Worm (Caenorhabditis elegans) whole organism, L1 larva: ENCODE data around the gene zag-1.
A peak's percentile ranks its signal among the peaks of the same experiment; 100 is the strongest.

Experiments
- C04F5.9 ChIP-seq: sonication (generic microtip); optimal IDR thresholded peaks from 2 replicates; lab custom pipeline; 2016; ENCODE audit warnings: missing genetic modification characterization, missing compliant biosample characterization
- C34B4.2 ChIP-seq: sonication (generic microtip); optimal IDR thresholded peaks from 2 replicates; lab custom pipeline; 2017; ENCODE audit warnings: mild to moderate bottlenecking, missing genetic modification characterization, missing compliant biosample characterization
- F16B12.6 ChIP-seq: fragments of 150-350 bp; optimal IDR thresholded peaks from 2 replicates; lab custom pipeline; 2014; ENCODE audit warnings: missing biosample characterization, missing genetic modification characterization
- Y116A8C.19 ChIP-seq: sonication (generic microtip); optimal IDR thresholded peaks from 2 replicates; lab custom pipeline; 2016; ENCODE audit warnings: missing compliant biosample characterization, missing genetic modification characterization, borderline replicate concordance
- alr-1 ChIP-seq: fragments of 200-800 bp; sonication (Bioruptor generic); optimal IDR thresholded peaks from 2 replicates; lab custom pipeline; 2018; ENCODE audit warnings: borderline replicate concordance, mild to moderate bottlenecking, missing genetic modification characterization, missing compliant biosample characterization
- aly-2 ChIP-seq: fragments of 150-350 bp; optimal IDR thresholded peaks from 2 replicates; lab custom pipeline; 2014; ENCODE audit warnings: missing biosample characterization, missing genetic modification characterization
- blmp-1 ChIP-seq: fragments of 150-350 bp; optimal IDR thresholded peaks from 2 replicates; lab custom pipeline; 2014; ENCODE audit warnings: missing biosample characterization, missing genetic modification characterization
- ceh-63 ChIP-seq: fragments of 200-800 bp; sonication (Bioruptor generic); optimal IDR thresholded peaks from 2 replicates; lab custom pipeline; 2018; ENCODE audit warnings: mild to moderate bottlenecking, missing genetic modification characterization, missing compliant biosample characterization
- ceh-8 ChIP-seq: fragments of 200-800 bp; sonication (Bioruptor generic); optimal IDR thresholded peaks from 2 replicates; lab custom pipeline; 2018; ENCODE audit warnings: mild to moderate bottlenecking, missing genetic modification characterization, moderate library complexity, missing compliant biosample characterization
- ceh-90 ChIP-seq: sonication (generic microtip); optimal IDR thresholded peaks from 2 replicates; lab custom pipeline; 2016; ENCODE audit warnings: missing genetic modification characterization, missing compliant biosample characterization
- dpl-1 ChIP-seq, 3 experiments: fragments of 150-350 bp in 2 of 3; sonication (generic microtip) in 1 of 3; optimal IDR thresholded peaks; 2 replicates each; lab custom pipeline; 2014 to 2017; ENCODE audit warnings: missing biosample characterization in 3 of 3, missing genetic modification characterization in 3 of 3, missing genetic modification reagents in 3 of 3
- dsc-1 ChIP-seq: sonication (generic microtip); optimal IDR thresholded peaks from 2 replicates; lab custom pipeline; 2016; ENCODE audit warnings: mild to moderate bottlenecking, missing genetic modification characterization, missing compliant biosample characterization
- efl-1 ChIP-seq, 4 experiments: fragments of 150-350 bp; optimal IDR thresholded peaks in 3 of 4; peaks in 1 of 4; 1 replicate in 1 of 4; 2 replicates in 3 of 4; lab custom pipeline; 2014; ENCODE audit warnings: missing biosample characterization in 2 of 4, missing genetic modification characterization in 2 of 4, missing genetic modification reagents in 2 of 4
- elt-2 ChIP-seq: sonication (generic microtip); optimal IDR thresholded peaks from 2 replicates; lab custom pipeline; 2016; ENCODE audit warnings: missing genetic modification characterization, mild to moderate bottlenecking, inconsistent platforms, missing compliant biosample characterization, missing genetic modification reagents
- elt-3 ChIP-seq, 6 experiments: fragments of 150-350 bp in 1 of 6; sonication (generic microtip); optimal IDR thresholded peaks; 2 replicates each; lab custom pipeline; 2017 to 2018; ENCODE audit warnings: missing biosample characterization in 6 of 6, missing genetic modification characterization in 6 of 6, inconsistent platforms in 1 of 6
- fkh-10 ChIP-seq: sonication (generic microtip); optimal IDR thresholded peaks from 2 replicates; lab custom pipeline; 2017; ENCODE audit warnings: missing biosample characterization, missing genetic modification reagents, missing genetic modification characterization
- fkh-8 ChIP-seq: sonication (generic microtip); optimal IDR thresholded peaks from 2 replicates; lab custom pipeline; 2016; ENCODE audit warnings: mild to moderate bottlenecking, missing genetic modification characterization, missing compliant biosample characterization
- fos-1 ChIP-seq: fragments of 150-350 bp; optimal IDR thresholded peaks from 2 replicates; lab custom pipeline; 2014; ENCODE audit warnings: missing biosample characterization, missing genetic modification characterization
- isw-1 ChIP-seq: fragments of 200-800 bp; sonication (Bioruptor generic); IDR thresholded peaks from 2 replicates; pipeline ENCODE4 v1.3.6; 2022; ENCODE audit warnings: missing genetic modification characterization, missing compliant biosample characterization
- jun-1 ChIP-seq: fragments of 150-350 bp; optimal IDR thresholded peaks from 2 replicates; lab custom pipeline; 2014; ENCODE audit warnings: missing biosample characterization, missing genetic modification reagents, missing genetic modification characterization
- lin-13 ChIP-seq: fragments of 150-350 bp; optimal IDR thresholded peaks from 2 replicates; lab custom pipeline; 2014; ENCODE audit warnings: missing biosample characterization, missing genetic modification reagents, missing genetic modification characterization
- lin-14 ChIP-seq: fragments of 200-800 bp; sonication (Bioruptor generic); optimal IDR thresholded peaks from 2 replicates; lab custom pipeline; 2018; ENCODE audit warnings: mild to moderate bottlenecking, missing genetic modification characterization, moderate library complexity, missing compliant biosample characterization
- lin-39 ChIP-seq: fragments of 150-350 bp; optimal IDR thresholded peaks from 2 replicates; lab custom pipeline; 2014; ENCODE audit warnings: missing biosample characterization, missing genetic modification reagents, missing genetic modification characterization
- lir-3 ChIP-seq: sonication (generic microtip); optimal IDR thresholded peaks from 2 replicates; lab custom pipeline; 2016; ENCODE audit warnings: mild to moderate bottlenecking, missing genetic modification characterization, moderate library complexity, missing compliant biosample characterization; ENCODE audit not compliant: poor library complexity
- lsy-2 ChIP-seq, 2 experiments: fragments of 150-350 bp; optimal IDR thresholded peaks; 2 replicates each; lab custom pipeline; 2014; ENCODE audit warnings: missing biosample characterization in 2 of 2, missing genetic modification characterization in 2 of 2
- mab-9 ChIP-seq: fragments of 200-800 bp; sonication (Bioruptor generic); IDR thresholded peaks from 2 replicates; pipeline ENCODE4 v1.3.6; 2022; ENCODE audit warnings: missing genetic modification reagents, missing genetic modification characterization, missing compliant biosample characterization
- nhr-47 ChIP-seq: sonication (generic microtip); optimal IDR thresholded peaks from 2 replicates; lab custom pipeline; 2016; ENCODE audit warnings: mild to moderate bottlenecking, missing genetic modification characterization, moderate library complexity, missing compliant biosample characterization
- nhr-71 ChIP-seq: sonication (generic microtip); optimal IDR thresholded peaks from 2 replicates; lab custom pipeline; 2016; ENCODE audit warnings: mild to moderate bottlenecking, missing genetic modification characterization, moderate library complexity, missing compliant biosample characterization
- nhr-85 ChIP-seq: sonication (generic microtip); peaks from one replicate; lab custom pipeline; 2016; ENCODE audit warnings: missing genetic modification characterization, inconsistent platforms, missing compliant biosample characterization
- nhr-90 ChIP-seq: sonication (generic microtip); optimal IDR thresholded peaks from 2 replicates; lab custom pipeline; 2016; ENCODE audit warnings: mild to moderate bottlenecking, missing genetic modification characterization, missing compliant biosample characterization; ENCODE audit not compliant: poor library complexity
- pag-3 ChIP-seq: sonication (generic microtip); optimal IDR thresholded peaks from 2 replicates; lab custom pipeline; 2017; ENCODE audit warnings: missing genetic modification characterization, mild to moderate bottlenecking, missing compliant biosample characterization, antibody characterized with exemption, borderline replicate concordance; ENCODE audit not compliant: insufficient read depth
- pax-3 ChIP-seq: fragments of 200-800 bp; sonication (Bioruptor generic); optimal IDR thresholded peaks from 2 replicates; lab custom pipeline; 2018; ENCODE audit warnings: mild to moderate bottlenecking, missing genetic modification characterization, moderate library complexity, missing compliant biosample characterization
- pqm-1 ChIP-seq: sonication (generic microtip); optimal IDR thresholded peaks from 3 replicates; lab custom pipeline; 2017; ENCODE audit warnings: missing biosample characterization, missing genetic modification characterization
- snu-23 ChIP-seq: sonication (generic microtip); optimal IDR thresholded peaks from 2 replicates; lab custom pipeline; 2016; ENCODE audit warnings: missing genetic modification characterization, missing compliant biosample characterization
- sox-4 ChIP-seq: sonication (generic microtip); optimal IDR thresholded peaks from 2 replicates; lab custom pipeline; 2016; ENCODE audit warnings: missing genetic modification characterization, missing compliant biosample characterization
- sptf-1 ChIP-seq: fragments of 150-350 bp; optimal IDR thresholded peaks from 2 replicates; lab custom pipeline; 2014; ENCODE audit warnings: missing biosample characterization, missing genetic modification characterization
- tlp-1 ChIP-seq: fragments of 150-350 bp; optimal IDR thresholded peaks from 2 replicates; lab custom pipeline; 2014; ENCODE audit warnings: missing biosample characterization, missing genetic modification characterization
- unc-130 ChIP-seq: fragments of 150-350 bp; optimal IDR thresholded peaks from 2 replicates; lab custom pipeline; 2017; ENCODE audit warnings: missing biosample characterization, missing genetic modification characterization, inconsistent platforms
- unc-62 ChIP-seq: fragments of 150-350 bp; optimal IDR thresholded peaks from 2 replicates; lab custom pipeline; 2014; ENCODE audit warnings: missing biosample characterization, missing genetic modification reagents, missing genetic modification characterization
- unc-86 ChIP-seq: sonication (generic microtip); optimal IDR thresholded peaks from 2 replicates; lab custom pipeline; 2016; ENCODE audit warnings: missing genetic modification characterization, missing compliant biosample characterization
- unc-98 ChIP-seq: fragments of 200-800 bp; sonication (Bioruptor generic); IDR thresholded peaks from 2 replicates; pipeline ENCODE4 v1.3.6; 2022; ENCODE audit warnings: missing genetic modification characterization, missing compliant biosample characterization
- vab-15 ChIP-seq: sonication (generic microtip); optimal IDR thresholded peaks from 2 replicates; lab custom pipeline; 2017; ENCODE audit warnings: missing genotype, mild to moderate bottlenecking, missing genetic modification characterization, missing compliant biosample characterization
- zag-1 ChIP-seq: fragments of 150-350 bp; optimal IDR thresholded peaks from 2 replicates; lab custom pipeline; 2014; ENCODE audit warnings: missing biosample characterization, missing genetic modification characterization
- zip-4 ChIP-seq: fragments of 200-800 bp; sonication (Bioruptor generic); optimal IDR thresholded peaks from 2 replicates; lab custom pipeline; 2018; ENCODE audit warnings: mild to moderate bottlenecking, missing genetic modification characterization, moderate library complexity, missing compliant biosample characterization
- ztf-11 ChIP-seq, 2 experiments: sonication (generic microtip); optimal IDR thresholded peaks; 2 replicates each; lab custom pipeline; 2016 to 2017; ENCODE audit warnings: missing genetic modification characterization in 2 of 2, missing biosample characterization in 1 of 2, missing compliant biosample characterization in 1 of 2
- ztf-4 ChIP-seq: fragments of 150-350 bp; optimal IDR thresholded peaks from 2 replicates; lab custom pipeline; 2014; ENCODE audit warnings: missing biosample characterization, missing genetic modification characterization

The zag-1 gene

DNA sequence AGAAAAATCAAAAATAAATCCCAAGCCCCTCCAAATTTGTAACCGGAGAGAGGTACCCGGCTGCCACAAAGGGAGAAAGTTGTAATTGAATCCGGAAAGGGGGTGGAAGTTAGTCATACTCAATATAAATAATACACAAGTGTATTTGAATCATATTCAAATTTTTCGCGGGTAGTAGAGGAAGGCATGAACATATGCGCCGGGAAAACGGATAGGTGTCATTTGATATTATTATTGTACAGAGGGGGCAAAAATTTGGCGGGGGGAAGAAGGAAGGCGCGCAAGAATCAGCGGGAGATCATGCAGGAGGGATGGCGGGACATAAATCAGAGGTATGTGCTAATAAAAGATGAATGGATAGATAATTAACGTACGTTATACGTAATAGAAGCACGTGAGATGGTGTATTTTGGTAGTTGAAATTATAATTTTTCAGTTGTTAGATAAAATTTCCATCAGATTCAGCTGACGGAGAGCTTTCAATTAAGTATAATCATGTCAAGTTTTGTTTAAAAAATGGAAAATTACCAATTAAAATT lies 29.0 kb upstream of the zag-1 start, which contains the start of gene F28F9.3:
Gene F28F9.3 (plus strand): TSS at position 301 of the 539 bp plus-strand sequence.
- TF ChIP-seq ztf-11 (tag; optimal IDR thresholded peaks at IDR 0.05; lab: Kevin White, UChicago), result peak in 1 of 2 experiments; percentile 20
- TF ChIP-seq nhr-85 (tag; lab: Kevin White, UChicago), result peak; percentile 76
- TF ChIP-seq vab-15 (tag; lab: Kevin White, UChicago), result peak; percentile 74
- TF ChIP-seq efl-1 (optimal IDR thresholded peaks at IDR 0.05; lab: Kevin White, UChicago), result no peak
- TF ChIP-seq efl-1 (GFP tag; optimal IDR thresholded peaks at IDR 0.05 in 1 of 2; lab: Kevin White, UChicago), result no peak
- TF ChIP-seq snu-23 (GFP tag; lab: Kevin White, UChicago), result peak; percentile 14
- TF ChIP-seq lin-14 (GFP tag; lab: Kevin White, UChicago), result peak; percentile 37
- no peak for TF ChIP-seq sox-4 (tag; lab: Kevin White, UChicago)
- TF ChIP-seq nhr-71 (tag; lab: Kevin White, UChicago), result peak; percentile 1

DNA sequence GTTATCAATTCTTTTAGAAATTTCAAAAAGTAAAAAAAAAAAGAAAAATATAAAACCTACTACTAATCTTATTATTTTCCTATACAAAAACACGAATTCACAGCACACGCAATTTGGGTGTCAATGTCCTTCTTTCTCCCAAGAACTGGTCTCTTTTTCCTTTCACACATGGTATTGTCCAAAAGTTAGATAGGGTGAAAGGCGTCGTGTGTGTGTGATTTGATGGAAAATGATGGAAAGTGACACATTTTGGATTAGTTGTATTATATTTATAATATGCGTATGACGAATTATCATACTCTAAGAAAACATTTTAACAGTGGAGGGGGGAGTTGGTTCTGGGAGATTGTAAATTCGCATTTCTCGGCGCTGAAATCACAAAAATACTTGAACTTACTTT lies 27.9 kb upstream of the zag-1 start:
- TF ChIP-seq elt-2 (tag; lab: Kevin White, UChicago), result no peak
- TF ChIP-seq blmp-1 (tag; lab: Kevin White, UChicago), result peak; percentile 88
- no peak for TF ChIP-seq snu-23 (GFP tag; lab: Kevin White, UChicago)
- TF ChIP-seq elt-3 (tag; optimal IDR thresholded peaks at IDR 0.05; lab: Kevin White, UChicago), result no peak
- no peak for TF ChIP-seq lir-3 (tag; lab: Kevin White, UChicago)
- peak; percentile 44 for TF ChIP-seq nhr-85 (tag; lab: Kevin White, UChicago)
- TF ChIP-seq tlp-1 (tag; lab: Kevin White, UChicago), result no peak
- no peak for TF ChIP-seq ceh-90 (tag; lab: Kevin White, UChicago)
- no peak for TF ChIP-seq vab-15 (tag; lab: Kevin White, UChicago)
- no peak for TF ChIP-seq C04F5.9 (tag; lab: Kevin White, UChicago)
- no peak for TF ChIP-seq jun-1 (tag; lab: Kevin White, UChicago)
- TF ChIP-seq lin-39, result no peak
- TF ChIP-seq nhr-90 (tag; lab: Kevin White, UChicago), result no peak
- no peak for TF ChIP-seq unc-62
- TF ChIP-seq Y116A8C.19 (tag; lab: Kevin White, UChicago), result no peak
- no peak for TF ChIP-seq pag-3 (tag; lab: Kevin White, UChicago)
- TF ChIP-seq ceh-63, result no peak

DNA sequence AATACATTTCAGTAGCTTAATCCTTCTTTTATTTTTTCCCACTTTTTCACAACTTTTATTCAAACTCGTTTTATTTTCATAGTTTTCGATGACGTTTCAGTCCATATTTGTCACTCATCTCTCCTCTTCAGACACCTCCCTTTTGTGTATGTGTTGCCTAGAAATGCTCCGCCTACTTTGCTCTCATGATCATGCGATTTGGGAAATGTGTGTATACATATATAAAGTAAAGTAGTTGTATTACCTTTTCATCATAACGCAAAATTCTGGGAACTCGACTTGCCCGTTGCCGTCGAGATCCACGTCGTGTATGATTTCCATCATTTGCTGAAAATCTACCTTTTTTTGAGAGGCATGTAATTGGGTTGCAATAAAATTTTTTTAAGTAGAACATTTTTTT lies 23.6 kb upstream of the zag-1 start:
- no peak for TF ChIP-seq ztf-11 (tag; optimal IDR thresholded peaks at IDR 0.05; lab: Kevin White, UChicago)
- TF ChIP-seq mab-9 (GFP tag; lab: Robert Waterston, UW), result no peak
- TF ChIP-seq lsy-2 (tag; optimal IDR thresholded peaks at IDR 0.05; lab: Kevin White, UChicago), result no peak
- TF ChIP-seq isw-1 (GFP tag; lab: Robert Waterston, UW), result no peak
- TF ChIP-seq Y116A8C.19 (tag; lab: Kevin White, UChicago), result no peak
- no peak for TF ChIP-seq nhr-90 (tag; lab: Kevin White, UChicago)
- no peak for TF ChIP-seq fos-1 (tag; lab: Kevin White, UChicago)
- TF ChIP-seq nhr-71 (tag; lab: Kevin White, UChicago), result peak; percentile 52
- peak; percentile 58 for TF ChIP-seq dsc-1 (tag; lab: Kevin White, UChicago)
- TF ChIP-seq ceh-8 (GFP tag; lab: Kevin White, UChicago), result no peak
- no peak for TF ChIP-seq pqm-1
- TF ChIP-seq unc-98 (GFP tag; lab: Robert Waterston, UW), result no peak
- no peak for TF ChIP-seq ztf-4 (tag; lab: Kevin White, UChicago)
- TF ChIP-seq sptf-1 (tag; lab: Kevin White, UChicago), result no peak
- TF ChIP-seq dpl-1 (GFP tag; optimal IDR thresholded peaks at IDR 0.05; lab: Kevin White, UChicago), result no peak
- TF ChIP-seq alr-1 (tag; lab: Kevin White, UChicago), result no peak
- no peak for TF ChIP-seq zip-4
- no peak for TF ChIP-seq snu-23 (GFP tag; lab: Kevin White, UChicago)
- peak; percentile 40 for TF ChIP-seq nhr-47
- peak; percentile 32 for TF ChIP-seq pax-3
- TF ChIP-seq unc-86 (tag; lab: Kevin White, UChicago), result no peak
- no peak for TF ChIP-seq zag-1 (tag; lab: Kevin White, UChicago)
- TF ChIP-seq fkh-8 (tag; lab: Kevin White, UChicago), result peak; percentile 75
- TF ChIP-seq F16B12.6, result no peak
- no peak for TF ChIP-seq fkh-10
- no peak for TF ChIP-seq C34B4.2
- no peak for TF ChIP-seq elt-3 (tag; optimal IDR thresholded peaks at IDR 0.05; lab: Kevin White, UChicago)
- no peak for TF ChIP-seq unc-130 (tag; lab: Kevin White, UChicago)
- no peak for TF ChIP-seq aly-2
- no peak for TF ChIP-seq lin-13
- no peak for TF ChIP-seq sox-4 (tag; lab: Kevin White, UChicago)
